Worm (Caenorhabditis elegans) whole organism, L1 larva: ENCODE measurements around the gene pgam-5.

Source experiments
- ama-1 ChIP-seq: fragments of 150-350 bp; optimal IDR thresholded peaks from 2 replicates; lab custom pipeline; 2014
- blmp-1 ChIP-seq: fragments of 150-350 bp; optimal IDR thresholded peaks from 2 replicates; lab custom pipeline; 2014; ENCODE audit warnings: missing biosample characterization, missing genetic modification characterization
- ces-1 ChIP-seq: fragments of 150-350 bp; optimal IDR thresholded peaks from 2 replicates; lab custom pipeline; 2014; ENCODE audit warnings: missing biosample characterization, missing genetic modification reagents, missing genetic modification characterization
- elt-3 ChIP-seq, 6 experiments: fragments of 150-350 bp in 1 of 6; sonication (generic microtip); optimal IDR thresholded peaks; 2 replicates each; lab custom pipeline; 2017 to 2018; ENCODE audit warnings: missing biosample characterization in 6 of 6, missing genetic modification characterization in 6 of 6, inconsistent platforms in 1 of 6
- hlh-17 ChIP-seq: fragments of 200-800 bp; sonication (Bioruptor generic); optimal IDR thresholded peaks from 2 replicates; lab custom pipeline; 2018; ENCODE audit warnings: missing genetic modification characterization, mild to moderate bottlenecking, missing compliant biosample characterization, moderate library complexity, borderline replicate concordance
- jun-1 ChIP-seq: fragments of 150-350 bp; optimal IDR thresholded peaks from 2 replicates; lab custom pipeline; 2014; ENCODE audit warnings: missing biosample characterization, missing genetic modification reagents, missing genetic modification characterization
- mab-9 ChIP-seq: fragments of 200-800 bp; sonication (Bioruptor generic); IDR thresholded peaks from 2 replicates; pipeline ENCODE4 v1.3.6; 2022; ENCODE audit warnings: missing genetic modification reagents, missing genetic modification characterization, missing compliant biosample characterization
- nhr-237 ChIP-seq: fragments of 150-350 bp; optimal IDR thresholded peaks from 2 replicates; lab custom pipeline; 2014; ENCODE audit warnings: missing biosample characterization, missing genetic modification characterization
- nhr-77 ChIP-seq: fragments of 150-350 bp; optimal IDR thresholded peaks from 2 replicates; lab custom pipeline; 2014; ENCODE audit warnings: missing biosample characterization, missing genetic modification characterization
- snpc-4 ChIP-seq: fragments of 150-350 bp; optimal IDR thresholded peaks from 2 replicates; lab custom pipeline; 2014; ENCODE audit warnings: missing biosample characterization, missing genetic modification characterization
- tbx-2 ChIP-seq: sonication (generic microtip); optimal IDR thresholded peaks from 2 replicates; lab custom pipeline; 2016; ENCODE audit warnings: missing genetic modification characterization, missing compliant biosample characterization
- unc-62 ChIP-seq: fragments of 150-350 bp; optimal IDR thresholded peaks from 2 replicates; lab custom pipeline; 2014; ENCODE audit warnings: missing biosample characterization, missing genetic modification reagents, missing genetic modification characterization

DNA sequence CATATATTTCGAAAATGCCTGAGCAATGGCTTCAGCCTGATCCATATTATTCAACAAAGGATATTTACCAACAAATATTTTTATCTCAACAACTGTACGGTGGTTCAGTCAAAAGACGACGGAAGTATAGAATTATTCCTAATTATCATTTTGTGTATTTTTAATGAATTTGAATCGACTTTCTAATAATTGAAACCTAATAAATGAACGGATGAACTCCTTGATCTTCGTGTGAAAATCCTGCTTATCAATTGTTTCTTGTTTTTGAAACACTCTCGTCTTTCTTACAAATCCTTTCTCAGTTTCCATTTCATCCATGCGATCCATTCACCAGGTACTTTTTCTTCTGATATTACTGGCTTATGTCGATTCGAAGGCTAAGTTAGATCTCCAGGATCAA is 22.9 kb downstream of the pgam-5 start, which contains the start of gene F35D2.1:
- no peak for TF ChIP-seq blmp-1
- no peak for TF ChIP-seq snpc-4 (tag; lab: Kevin White, UChicago)
- TF ChIP-seq elt-3 (tag; optimal IDR thresholded peaks at IDR 0.05; lab: Kevin White, UChicago) = no peak
- no peak for TF ChIP-seq unc-62
- no peak for TF ChIP-seq mab-9 (GFP tag; lab: Robert Waterston, UW)
- no peak for TF ChIP-seq ama-1 (lab: Kevin White, UChicago)
- TF ChIP-seq nhr-237 (tag; lab: Kevin White, UChicago) = no peak
- TF ChIP-seq nhr-77 (tag; lab: Kevin White, UChicago) = no peak
- no peak for TF ChIP-seq jun-1 (tag; lab: Kevin White, UChicago)
- TF ChIP-seq tbx-2 = no peak
- TF ChIP-seq ces-1 (GFP tag; lab: Kevin White, UChicago) = no peak
- no peak for TF ChIP-seq hlh-17 (GFP tag; lab: Kevin White, UChicago)
